Fruit fly (Drosophila melanogaster): ENCODE measurements around the gene CG8679.
A peak's percentile ranks its signal among the peaks of the same experiment; 100 is the strongest.

CG8679 gene

DNA sequence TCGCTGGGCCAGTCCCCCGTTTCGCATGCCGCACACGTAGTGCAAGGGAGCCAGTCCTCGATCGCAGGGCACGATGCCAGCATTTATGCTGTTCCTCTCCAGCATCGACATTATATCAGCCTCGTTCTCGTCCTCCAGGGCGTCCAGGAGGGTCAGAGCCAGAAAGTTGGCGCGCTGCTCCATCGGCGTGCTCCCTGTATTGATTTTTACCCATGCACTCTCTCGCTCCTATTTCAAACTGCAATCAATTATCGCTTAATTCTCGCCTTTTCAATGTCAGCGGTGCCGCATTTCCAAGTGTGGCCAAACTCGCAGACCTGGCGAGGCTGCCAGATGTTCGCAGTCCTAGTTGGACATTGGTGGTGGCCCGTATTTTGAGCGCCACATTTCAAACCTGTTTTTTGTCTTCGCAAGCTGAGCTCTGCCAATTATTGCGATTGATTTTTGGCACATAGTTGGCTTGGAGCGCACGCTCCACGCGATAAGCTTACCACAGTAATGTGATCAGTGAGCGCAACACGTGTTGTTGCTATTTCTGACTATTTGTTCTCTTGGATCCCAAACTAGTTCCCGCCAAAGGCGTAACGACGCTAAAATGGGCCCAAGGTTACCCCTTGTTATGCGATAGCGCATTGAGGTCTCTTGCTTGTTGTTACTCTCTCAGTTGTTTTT, at the start of gene CG8679:
CG8679 (minus strand) TSS at position 305 of the 672 bp plus-strand sequence.
- TF ChIP-seq CG8478 (optimal IDR thresholded peaks at IDR 0.05), result no peak
- TF ChIP-seq CTCF (optimal IDR thresholded peaks at IDR 0.05), result peak; percentile 37 to 57

- no peak for TF ChIP-seq CTCF (optimal IDR thresholded peaks at IDR 0.05)
- TF ChIP-seq CG8478 (optimal IDR thresholded peaks at IDR 0.05), result no peak
Measured at dm6 chr2L:21268140-21268539, 49.8 kb upstream of the CG8679 start.

dm6 chr2L:21266277-21266676, 47.9 kb upstream of the CG8679 start:
- TF ChIP-seq CG8478 (optimal IDR thresholded peaks at IDR 0.05), result no peak
- TF ChIP-seq CTCF (optimal IDR thresholded peaks at IDR 0.05), result no peak

- TF ChIP-seq CG8478 (optimal IDR thresholded peaks at IDR 0.05), result no peak
- TF ChIP-seq CTCF (optimal IDR thresholded peaks at IDR 0.05), result peak in 1 of 2 experiments; percentile 37
Measured at dm6 chr2L:21263470-21264146, 45.3 kb upstream of the CG8679 start.

DNA sequence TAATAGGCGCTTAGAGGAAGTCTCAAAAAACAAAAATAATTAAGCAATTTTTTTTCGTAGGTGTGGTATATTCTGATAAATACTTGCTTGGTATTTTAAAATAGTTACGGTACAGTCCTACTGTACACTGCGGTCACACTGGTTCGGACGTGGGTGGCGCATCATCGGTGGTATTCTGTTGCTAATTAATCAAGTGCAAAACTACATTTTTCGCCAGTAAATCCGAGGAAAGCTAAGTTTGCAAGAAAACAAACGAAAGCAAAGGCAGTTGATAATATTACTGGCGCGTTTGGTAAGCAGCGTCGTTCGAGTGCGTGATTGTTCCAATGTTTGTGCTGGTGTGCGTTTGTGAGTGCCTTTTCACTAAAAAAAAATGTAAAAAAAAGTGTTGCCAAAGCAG, 44.5 kb upstream of the CG8679 start, which contains the start of gene CG8671:
CG8671 (plus strand) TSS at position 125 of the 400 bp plus-strand sequence.
- TF ChIP-seq CTCF (optimal IDR thresholded peaks at IDR 0.05), result no peak
- no peak for TF ChIP-seq CG8478 (optimal IDR thresholded peaks at IDR 0.05)

DNA sequence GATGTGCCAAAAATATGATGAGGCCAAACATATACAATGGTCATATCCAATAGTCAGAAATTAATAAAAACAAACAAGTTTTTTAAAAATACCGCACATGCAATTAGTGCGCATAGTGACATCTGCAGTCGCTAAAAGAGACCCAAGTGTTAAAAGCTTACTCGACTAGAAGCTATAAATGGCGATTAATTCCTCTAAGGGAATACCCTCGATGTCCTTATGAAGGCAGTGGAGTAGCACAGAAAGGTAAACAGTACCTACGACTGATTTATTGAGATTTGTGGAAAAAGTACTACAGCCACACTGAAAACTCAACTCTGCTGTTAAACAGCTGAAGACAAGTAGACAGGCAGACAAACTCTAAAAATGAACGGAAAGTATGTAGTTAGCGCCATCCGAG, 42.5 kb upstream of the CG8679 start:
- TF ChIP-seq CG8478 (optimal IDR thresholded peaks at IDR 0.05) (no peak), CTCF (optimal IDR thresholded peaks at IDR 0.05) (no peak)

- TF ChIP-seq CTCF (optimal IDR thresholded peaks at IDR 0.05) (no peak), CG8478 (optimal IDR thresholded peaks at IDR 0.05) (no peak)
Measured at dm6 chr2L:21259008-21259407, 40.7 kb upstream of the CG8679 start.

- TF ChIP-seq CTCF (optimal IDR thresholded peaks at IDR 0.05), result no peak
Measured at dm6 chr2L:21251750-21252149, 33.4 kb upstream of the CG8679 start.

DNA sequence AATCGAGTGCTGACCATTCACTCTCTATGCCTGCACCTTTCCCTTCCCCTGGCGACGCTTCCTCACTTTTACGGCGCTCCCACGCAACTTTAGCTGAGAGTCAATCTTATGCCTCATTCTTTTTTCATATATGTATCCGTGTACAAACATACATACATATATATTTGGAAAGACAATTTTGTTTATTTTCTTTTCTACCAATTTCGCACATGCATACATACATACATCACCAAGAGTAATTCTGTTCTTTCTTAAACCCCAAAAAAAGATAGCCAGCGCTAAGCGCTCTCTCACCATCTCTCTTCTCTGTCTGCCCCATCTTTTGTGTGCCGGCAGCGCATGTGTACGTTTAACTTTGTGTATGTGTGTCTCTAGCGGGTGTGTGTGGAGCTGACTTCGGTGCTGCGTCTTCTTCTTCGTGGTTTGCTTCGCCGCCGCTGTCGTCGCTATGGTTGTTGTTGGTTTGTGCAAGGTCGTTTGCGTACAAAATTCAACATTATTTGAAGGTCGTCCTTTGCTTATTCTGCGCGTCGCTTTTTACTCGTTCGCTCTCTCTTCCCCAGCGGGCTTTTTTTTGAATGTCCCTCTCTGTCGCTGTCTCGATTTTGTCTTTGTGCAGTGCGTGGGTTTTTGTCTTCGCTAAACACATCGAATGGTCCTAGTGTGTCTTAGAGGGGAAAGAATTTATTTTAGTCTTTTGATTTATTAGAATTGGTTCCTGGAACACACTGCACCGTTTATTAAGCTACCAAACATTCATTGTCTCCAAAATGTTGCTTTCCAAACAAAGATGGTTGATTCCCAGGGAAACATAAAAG, 32.4 kb upstream of the CG8679 start:
- TF ChIP-seq CTCF (optimal IDR thresholded peaks at IDR 0.05), result peak; percentile 9 to 37
- TF ChIP-seq CG8478 (optimal IDR thresholded peaks at IDR 0.05), result no peak

DNA sequence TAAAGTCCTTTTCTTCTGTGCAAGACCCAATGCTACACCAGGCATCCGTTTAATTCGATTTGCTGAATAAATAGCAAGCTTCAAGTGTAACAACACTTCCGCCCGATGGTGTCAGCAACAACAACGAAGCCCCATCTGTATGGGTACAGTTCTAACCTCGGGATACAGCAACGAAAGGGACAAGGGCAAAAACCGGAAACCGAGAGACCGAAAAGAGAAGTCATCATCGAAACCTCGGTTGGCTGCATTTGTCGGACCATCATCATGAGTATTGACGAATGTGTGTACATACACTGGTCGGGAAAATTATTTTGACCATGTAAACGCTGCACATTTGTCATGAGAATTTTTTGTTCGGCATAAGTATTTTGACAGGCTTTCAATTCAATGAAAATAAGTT, 30.5 kb upstream of the CG8679 start:
- TF ChIP-seq CTCF (optimal IDR thresholded peaks at IDR 0.05) (no peak), CG8478 (optimal IDR thresholded peaks at IDR 0.05) (no peak)

- TF ChIP-seq CTCF (optimal IDR thresholded peaks at IDR 0.05) (no peak), CG8478 (optimal IDR thresholded peaks at IDR 0.05) (no peak)
Measured at dm6 chr2L:21247967-21248366, 29.6 kb upstream of the CG8679 start.

DNA sequence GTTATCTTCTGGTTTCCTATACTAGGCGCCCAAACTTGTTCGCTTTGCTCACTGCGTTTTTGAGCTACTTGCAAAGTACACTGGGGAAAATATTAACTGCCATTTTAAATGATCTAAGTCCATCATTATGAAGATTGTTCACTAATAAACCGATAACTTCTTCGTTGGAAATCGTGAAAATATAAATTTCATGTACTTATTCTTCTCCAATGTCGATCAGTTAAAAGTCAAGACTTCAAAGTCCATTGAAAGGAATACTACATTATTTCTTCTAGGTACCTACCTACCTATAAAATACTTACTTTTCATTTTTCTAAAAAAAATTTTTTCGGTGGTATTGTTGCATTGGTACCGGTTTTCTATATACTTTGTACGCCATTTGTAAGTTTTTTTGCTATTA, 28.3 kb upstream of the CG8679 start:
- no peak for TF ChIP-seq CG8478 (optimal IDR thresholded peaks at IDR 0.05)

DNA sequence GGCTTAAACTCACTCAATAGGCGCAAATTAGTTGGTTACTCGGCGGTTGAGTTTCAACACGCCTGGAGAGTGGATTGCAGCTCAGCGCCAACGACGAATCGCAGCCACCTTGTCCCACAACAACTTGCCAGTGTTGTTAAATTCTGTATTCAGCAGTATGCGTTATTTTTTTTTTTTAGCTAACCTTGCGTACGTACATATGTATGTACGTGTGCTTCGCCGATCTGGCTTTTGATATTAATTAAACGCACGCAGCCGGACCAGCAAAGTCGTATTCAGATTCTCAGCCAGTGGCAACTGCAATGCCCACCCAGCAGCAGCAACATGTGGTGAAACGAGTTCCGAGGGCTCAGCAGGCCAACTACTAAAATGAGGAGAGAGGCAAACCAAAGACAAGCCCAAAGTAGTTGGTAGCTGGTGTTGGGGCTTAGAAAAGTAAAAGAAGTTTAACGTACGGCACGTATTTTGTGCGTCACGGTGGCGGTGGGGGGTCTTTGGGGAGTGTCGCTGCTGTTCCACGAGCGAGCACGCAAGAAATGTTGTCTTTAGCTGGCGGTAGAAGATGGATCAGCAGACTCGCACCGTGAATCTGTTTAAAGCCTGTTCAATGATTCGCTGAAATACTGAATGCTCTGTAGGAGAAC, 26.9 kb upstream of the CG8679 start:
- no peak for TF ChIP-seq CG8478 (optimal IDR thresholded peaks at IDR 0.05)

DNA sequence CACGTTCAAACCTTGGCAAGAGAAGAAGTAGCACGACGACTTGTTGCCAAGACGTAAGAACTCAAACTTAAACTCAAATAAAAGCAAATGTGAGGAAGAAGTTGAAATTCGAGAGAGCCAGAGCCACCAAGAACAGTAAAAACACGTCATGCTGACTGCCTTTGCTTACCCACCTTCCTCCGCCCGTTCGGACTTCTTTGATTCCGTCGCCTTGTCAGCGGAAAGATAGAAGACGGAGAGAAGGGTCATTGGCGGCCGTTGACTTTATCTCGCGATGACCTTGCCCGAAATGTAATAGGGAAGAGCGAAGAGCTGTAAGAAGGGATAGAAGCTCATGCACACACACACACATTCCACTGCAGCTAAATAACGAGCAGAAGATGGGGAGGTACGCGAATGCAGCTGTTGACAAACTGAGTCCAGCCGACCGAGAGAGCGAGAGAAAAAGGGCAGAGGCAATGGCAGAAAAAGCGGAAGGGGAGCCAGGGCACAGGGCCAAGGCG, 25.7 kb upstream of the CG8679 start:
- TF ChIP-seq CG8478 (optimal IDR thresholded peaks at IDR 0.05), result no peak
- TF ChIP-seq CTCF (optimal IDR thresholded peaks at IDR 0.05), result no peak

dm6 chr2L:21242369-21242768, 24.0 kb upstream of the CG8679 start:
- TF ChIP-seq CTCF (optimal IDR thresholded peaks at IDR 0.05) (no peak), CG8478 (optimal IDR thresholded peaks at IDR 0.05) (no peak)
